Worm (Caenorhabditis elegans): Measurements from ENCODE around the gene K07H8.5.

The K07H8.5 gene

DNA sequence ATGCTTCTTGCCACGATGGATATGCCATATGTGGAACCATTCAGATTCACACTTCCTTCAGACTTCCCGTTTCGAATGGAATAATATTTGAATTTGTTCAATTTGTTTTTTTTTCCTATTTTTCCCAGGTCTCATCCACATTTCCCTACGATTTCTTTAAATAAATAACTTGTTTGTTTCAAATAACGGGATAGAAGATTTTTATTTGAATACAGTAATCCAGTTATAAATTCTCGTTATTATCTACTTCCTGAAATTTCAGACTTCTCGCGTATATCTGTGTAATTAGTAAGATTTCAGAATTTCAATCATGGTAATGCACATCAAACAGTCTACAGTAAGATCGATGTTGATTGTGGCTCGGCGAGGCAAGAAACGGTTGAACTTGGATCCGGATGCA, 32.3 kb downstream of the K07H8.5 start, which contains the start of gene F35H10.5:
Gene F35H10.5 (plus strand): TSS at position 301 of the 400 bp plus-strand sequence.
- no peak for TF ChIP-seq aptf-2 (GFP tag; conservative IDR thresholded peaks at IDR 0.05)
- TF ChIP-seq die-1 (tag; optimal IDR thresholded peaks at IDR 0.05), result no peak
- TF ChIP-seq snpc-3.4 (tag; optimal IDR thresholded peaks at IDR 0.05), result no peak
- TF ChIP-seq B0336.3 (GFP tag; IDR thresholded peaks at IDR 0.05), result no peak
- TF ChIP-seq let-526 (GFP tag; IDR thresholded peaks at IDR 0.05), result no peak
- no peak for TF ChIP-seq ztf-25 (GFP tag; IDR thresholded peaks at IDR 0.05)
- no peak for TF ChIP-seq nhr-27 (tag; optimal IDR thresholded peaks at IDR 0.05)
- no peak for TF ChIP-seq dpff-1 (tag; optimal IDR thresholded peaks at IDR 0.05)
- no peak for TF ChIP-seq C17E4.6 (GFP tag; IDR thresholded peaks at IDR 0.05)
- no peak for TF ChIP-seq F22D6.2 (tag; optimal IDR thresholded peaks at IDR 0.05)
- TF ChIP-seq attf-5 (GFP tag; optimal IDR thresholded peaks at IDR 0.05), result no peak

- peak; percentile 31; the same call in 1 of the 2 replicates for TF ChIP-seq hmg-1.2 (GFP tag; IDR thresholded peaks at IDR 0.05)
- TF ChIP-seq nhr-120 (GFP tag; IDR thresholded peaks at IDR 0.05), result no peak
- no peak for TF ChIP-seq F22D6.2 (tag; optimal IDR thresholded peaks at IDR 0.05)
- TF ChIP-seq ztf-28 (GFP tag; IDR thresholded peaks at IDR 0.05), result no peak
- TF ChIP-seq lin-26 (GFP tag; IDR thresholded peaks at IDR 0.05), result 0 out of 2 replicates have a peak, but pooled peaks have one; percentile 21
- peak; percentile 13 for TF ChIP-seq lin-40 (tag; optimal IDR thresholded peaks at IDR 0.05)
- TF ChIP-seq chd-7 (tag; optimal IDR thresholded peaks at IDR 0.05), result no peak
- TF ChIP-seq ztf-26 (tag; optimal IDR thresholded peaks at IDR 0.05), result peak; percentile 37
- peak; percentile 65 for TF ChIP-seq ekl-4 (GFP tag; IDR thresholded peaks at IDR 0.05)
- TF ChIP-seq hlh-12 (tag; optimal IDR thresholded peaks at IDR 0.05), result no peak
- TF ChIP-seq egrh-3 (GFP tag; IDR thresholded peaks at IDR 0.05), result no peak
These were observed 33.8 kb downstream of the K07H8.5 start for ce11 chrIV:8301925-8302324.

DNA sequence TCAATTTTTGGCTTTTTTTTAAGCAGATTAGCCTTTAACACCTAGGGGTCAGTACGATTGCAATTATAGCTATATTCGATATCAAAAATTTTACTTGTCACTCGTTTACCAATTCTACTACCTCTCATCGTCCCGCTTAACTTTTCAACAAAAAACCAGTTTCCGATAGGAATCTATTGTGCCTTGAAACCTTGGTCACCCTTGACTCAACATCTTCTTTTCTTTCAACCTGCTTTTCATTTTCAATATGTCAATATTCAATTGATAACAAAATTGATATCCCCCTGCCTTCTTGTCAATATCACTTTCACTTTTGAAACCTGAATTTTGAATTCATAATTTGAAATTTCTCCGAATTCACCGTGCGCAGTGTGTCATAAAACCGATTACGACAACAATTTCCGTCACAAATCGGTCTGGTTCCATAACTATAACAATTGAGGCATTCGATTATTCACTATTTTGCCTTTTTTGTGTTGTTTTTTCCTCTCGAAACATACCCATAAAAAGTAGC, 34.6 kb downstream of the K07H8.5 start:
- TF ChIP-seq ama-1 (optimal IDR thresholded peaks at IDR 0.05) (no peak), ama-1 (GFP tag; optimal IDR thresholded peaks at IDR 0.05) (no peak), die-1 (tag; optimal IDR thresholded peaks at IDR 0.05) (no peak), hrde-1 (tag; optimal IDR thresholded peaks at IDR 0.05; ENCODE audit: borderline replicate concordance) (no peak), mel-28 (tag; optimal IDR thresholded peaks at IDR 0.05; ENCODE audit: borderline replicate concordance) (no peak), lin-35 (GFP tag; optimal IDR thresholded peaks at IDR 0.05) (no peak), chd-7 (tag; optimal IDR thresholded peaks at IDR 0.05) (no peak), fkh-3 (tag; optimal IDR thresholded peaks at IDR 0.05) (no peak), attf-5 (GFP tag; optimal IDR thresholded peaks at IDR 0.05) (no peak), madf-6 (GFP tag; IDR thresholded peaks at IDR 0.05) (no peak), mes-4 (tag; optimal IDR thresholded peaks at IDR 0.05) (no peak), hmg-1.2 (GFP tag; IDR thresholded peaks at IDR 0.05) (no peak), B0336.3 (GFP tag; IDR thresholded peaks at IDR 0.05) (no peak), ztf-3 (GFP tag; optimal IDR thresholded peaks at IDR 0.05) (no peak), let-607 (tag; optimal IDR thresholded peaks at IDR 0.05) (no peak), mcd-1 (GFP tag; IDR thresholded peaks at IDR 0.05) (no peak), K11D2.4 (GFP tag; IDR thresholded peaks at IDR 0.05) (no peak)

- TF ChIP-seq nfyb-1 (GFP tag; IDR thresholded peaks at IDR 0.05), result no peak
- TF ChIP-seq F57A8.1 (GFP tag; optimal IDR thresholded peaks at IDR 0.05), result no peak
- no peak for TF ChIP-seq zfh-2 (GFP tag; conservative IDR thresholded peaks at IDR 0.05)
- TF ChIP-seq sptf-2 (GFP tag; optimal IDR thresholded peaks at IDR 0.05), result no peak
- no peak for TF ChIP-seq mcd-1 (GFP tag; IDR thresholded peaks at IDR 0.05)
- TF ChIP-seq C06A6.2 (GFP tag; conservative IDR thresholded peaks at IDR 0.05), result no peak
- no peak for TF ChIP-seq tbp1 (GFP tag; optimal IDR thresholded peaks at IDR 0.05)
- TF ChIP-seq ccch-3 (GFP tag; optimal IDR thresholded peaks at IDR 0.05), result no peak
- no peak for TF ChIP-seq hsf-1 (GFP tag; IDR thresholded peaks at IDR 0.05)
- TF ChIP-seq ztf-18 (tag; optimal IDR thresholded peaks at IDR 0.05), result no peak
- no peak for TF ChIP-seq hlh-26 (GFP tag; conservative IDR thresholded peaks at IDR 0.05)
- no peak for TF ChIP-seq rpc-1 (optimal IDR thresholded peaks at IDR 0.05)
- no peak for TF ChIP-seq rpc-1 (tag; optimal IDR thresholded peaks at IDR 0.05)
- TF ChIP-seq pha-4 (tag; optimal IDR thresholded peaks at IDR 0.05), result no peak
- no peak for TF ChIP-seq snpc-3.4 (tag; optimal IDR thresholded peaks at IDR 0.05)
These were observed 35.5 kb downstream of the K07H8.5 start, which contains the start of gene vha-5 for ce11 chrIV:8303668-8304067. vha-5 (plus strand) TSS chrIV:8303968.

All from whole organism, young adult.